Worm (Caenorhabditis elegans): Measurements from ENCODE around the gene oac-12.

Gene oac-12

DNA sequence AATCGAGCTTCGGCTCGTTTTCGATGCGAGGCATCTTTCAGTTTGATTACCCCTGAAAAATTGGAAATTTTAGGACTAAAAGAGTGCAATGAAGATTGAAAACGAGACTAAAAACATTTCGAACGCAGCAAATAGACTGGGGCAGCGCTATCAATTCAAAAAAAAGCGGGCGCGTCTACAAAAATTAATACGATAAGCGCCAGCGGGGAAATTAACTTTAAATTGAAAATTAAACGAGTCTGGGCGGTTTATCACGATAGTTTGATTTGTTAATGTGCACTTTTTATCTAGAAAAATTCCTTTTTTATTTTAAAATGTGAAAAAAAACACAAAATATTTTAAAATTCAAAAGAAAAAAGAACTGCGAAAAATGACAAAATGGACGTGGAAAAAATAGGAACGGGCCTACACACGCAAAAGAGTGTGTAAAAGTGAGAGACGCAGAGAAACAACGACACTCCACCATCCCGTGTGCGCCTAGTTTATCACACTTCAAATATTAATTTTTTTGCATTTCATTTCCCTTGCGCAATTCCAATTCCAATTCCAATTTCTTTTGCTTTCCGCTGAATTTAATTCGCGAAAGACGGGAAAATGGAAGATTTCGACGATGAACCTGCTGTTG is 39.1 kb upstream of the oac-12 start, which contains the start of the genes gmpr-1 and fipp-1 (continued):
- TF ChIP-seq lin-13 (GFP tag; optimal IDR thresholded peaks at IDR 0.05) (no peak), ceh-82 (tag; optimal IDR thresholded peaks at IDR 0.05) (no peak), fkh-10 (GFP tag; optimal IDR thresholded peaks at IDR 0.05) (no peak), lin-1 (GFP tag; IDR thresholded peaks at IDR 0.05) (no peak), nhr-77 (tag; optimal IDR thresholded peaks at IDR 0.05) (no peak), ztf-7 (tag; optimal IDR thresholded peaks at IDR 0.05) (no peak), F37D6.2 (tag; optimal IDR thresholded peaks at IDR 0.05) (no peak), mdt-29 (GFP tag; IDR thresholded peaks at IDR 0.05) (no peak), egl-43 (GFP tag; IDR thresholded peaks at IDR 0.05) (no peak), pqm-1 (tag; optimal IDR thresholded peaks at IDR 0.05) (peak; percentile 67), zip-11 (GFP tag; IDR thresholded peaks at IDR 0.05) (no peak), aha-1 (tag) (no peak), daf-16 (GFP tag; optimal IDR thresholded peaks at IDR 0.05) (no peak), daf-16 (tag; optimal IDR thresholded peaks at IDR 0.05) (no peak), lsy-2 (tag; optimal IDR thresholded peaks at IDR 0.05) (peak in 1 of 2 experiments; percentile 73), ctbp-1 (GFP tag; IDR thresholded peaks at IDR 0.05) (no peak), ceh-44 (GFP tag; IDR thresholded peaks at IDR 0.05) (no peak), hif-1 (tag; optimal IDR thresholded peaks at IDR 0.05) (peak in 1 of 2 experiments; percentile 21), ZK546.5 (tag; optimal IDR thresholded peaks at IDR 0.05) (no peak), zip-2 (tag; optimal IDR thresholded peaks at IDR 0.05) (no peak), tag-97 (GFP tag; IDR thresholded peaks at IDR 0.05) (no peak), nhr-111 (GFP tag; optimal IDR thresholded peaks at IDR 0.05) (no peak), skn-1 (tag; optimal IDR thresholded peaks at IDR 0.05) (no peak), F44E2.7 (GFP tag; IDR thresholded peaks at IDR 0.05) (no peak), nhr-102 (tag; optimal IDR thresholded peaks at IDR 0.05) (no peak), ceh-20 (GFP tag; IDR thresholded peaks at IDR 0.05) (no peak), T20F7.1 (GFP tag; optimal IDR thresholded peaks at IDR 0.05) (peak; percentile 99), unc-62 (GFP tag; optimal IDR thresholded peaks at IDR 0.05 in 1 of 2) (no peak), unc-62 (tag; optimal IDR thresholded peaks at IDR 0.05) (no peak), zag-1 (tag; optimal IDR thresholded peaks at IDR 0.05) (no peak), nhr-41 (GFP tag; IDR thresholded peaks at IDR 0.05) (no peak), nhr-48 (tag; optimal IDR thresholded peaks at IDR 0.05) (no peak), dmd-8 (GFP tag; IDR thresholded peaks at IDR 0.05) (no peak), sdz-12 (GFP tag; optimal IDR thresholded peaks at IDR 0.05) (no peak), madf-5 (GFP tag; IDR thresholded peaks at IDR 0.05) (no peak), mep-1 (tag; optimal IDR thresholded peaks at IDR 0.05) (no peak), nhr-28 (tag; optimal IDR thresholded peaks at IDR 0.05) (no peak), dve-1 (tag; optimal IDR thresholded peaks at IDR 0.05; ENCODE audit: insufficient read depth) (peak; percentile 51), hmg-1.1 (GFP tag; IDR thresholded peaks at IDR 0.05) (peak; percentile 53), aly-2 (tag; optimal IDR thresholded peaks at IDR 0.05) (no peak), zfp-2 (tag; optimal IDR thresholded peaks at IDR 0.05) (no peak), nhr-42 (GFP tag; IDR thresholded peaks at IDR 0.05) (no peak), mxl-2 (GFP tag; conservative IDR thresholded peaks at IDR 0.05) (no peak), ceh-62 (tag; optimal IDR thresholded peaks at IDR 0.05) (no peak), egl-27 (tag; optimal IDR thresholded peaks at IDR 0.05) (no peak), daf-12 (tag; optimal IDR thresholded peaks at IDR 0.05) (no peak), arid-1 (GFP tag; conservative IDR thresholded peaks at IDR 0.05) (no peak), tra-1 (GFP tag; IDR thresholded peaks at IDR 0.05) (no peak), snpc-4 (tag; optimal IDR thresholded peaks at IDR 0.05) (no peak), nhr-10 (tag; optimal IDR thresholded peaks at IDR 0.05) (no peak), ama-1 (optimal IDR thresholded peaks at IDR 0.05) (no peak), unc-130 (GFP tag; optimal IDR thresholded peaks at IDR 0.05) (no peak), set-16 (GFP tag; IDR thresholded peaks at IDR 0.05) (no peak), F10B5.3 (tag; optimal IDR thresholded peaks at IDR 0.05) (no peak)
